Worm (Caenorhabditis elegans): Measurements from ENCODE around the gene T28C6.7.

The T28C6.7 gene

ce11 chrIV:8822598-8822997 is 5.0 kb upstream of the T28C6.7 start:
- TF ChIP-seq jun-1 (tag; optimal IDR thresholded peaks at IDR 0.05) (no peak), lin-39 (tag; optimal IDR thresholded peaks at IDR 0.05) (no peak), fkh-10 (GFP tag; optimal IDR thresholded peaks at IDR 0.05) (no peak), nhr-23 (tag; optimal IDR thresholded peaks at IDR 0.05) (peak; percentile 0), ztf-4 (tag; optimal IDR thresholded peaks at IDR 0.05) (no peak), aly-2 (tag; optimal IDR thresholded peaks at IDR 0.05) (no peak), pqm-1 (tag; optimal IDR thresholded peaks at IDR 0.05) (no peak), nhr-12 (tag; optimal IDR thresholded peaks at IDR 0.05) (no peak), elt-3 (tag; optimal IDR thresholded peaks at IDR 0.05) (peak in 1 of 3 experiments; percentile 64), eor-1 (tag; optimal IDR thresholded peaks at IDR 0.05) (no peak), fkh-2 (tag; optimal IDR thresholded peaks at IDR 0.05) (no peak), ceh-28 (tag; optimal IDR thresholded peaks at IDR 0.05) (peak; percentile 23), fos-1 (tag; optimal IDR thresholded peaks at IDR 0.05) (no peak), nhr-43 (tag; optimal IDR thresholded peaks at IDR 0.05; ENCODE audit: poor library complexity, severe bottlenecking) (peak; percentile 63), nhr-25 (tag; optimal IDR thresholded peaks at IDR 0.05) (peak; percentile 79), pha-4 (tag; optimal IDR thresholded peaks at IDR 0.05) (no peak), egl-5 (tag; optimal IDR thresholded peaks at IDR 0.05) (no peak), unc-62 (GFP tag; optimal IDR thresholded peaks at IDR 0.05) (no peak), nfya-1 (tag; optimal IDR thresholded peaks at IDR 0.05; ENCODE audit: insufficient read depth) (peak; percentile 20), elt-1 (tag; optimal IDR thresholded peaks at IDR 0.05) (peak; percentile 1), ceh-9 (tag; optimal IDR thresholded peaks at IDR 0.05) (no peak), lin-15B (tag; optimal IDR thresholded peaks at IDR 0.05) (no peak), R02D3.7 (tag; optimal IDR thresholded peaks at IDR 0.05) (peak; percentile 45), ZK546.5 (tag; optimal IDR thresholded peaks at IDR 0.05) (no peak), lsy-12 (tag; optimal IDR thresholded peaks at IDR 0.05) (no peak)

DNA sequence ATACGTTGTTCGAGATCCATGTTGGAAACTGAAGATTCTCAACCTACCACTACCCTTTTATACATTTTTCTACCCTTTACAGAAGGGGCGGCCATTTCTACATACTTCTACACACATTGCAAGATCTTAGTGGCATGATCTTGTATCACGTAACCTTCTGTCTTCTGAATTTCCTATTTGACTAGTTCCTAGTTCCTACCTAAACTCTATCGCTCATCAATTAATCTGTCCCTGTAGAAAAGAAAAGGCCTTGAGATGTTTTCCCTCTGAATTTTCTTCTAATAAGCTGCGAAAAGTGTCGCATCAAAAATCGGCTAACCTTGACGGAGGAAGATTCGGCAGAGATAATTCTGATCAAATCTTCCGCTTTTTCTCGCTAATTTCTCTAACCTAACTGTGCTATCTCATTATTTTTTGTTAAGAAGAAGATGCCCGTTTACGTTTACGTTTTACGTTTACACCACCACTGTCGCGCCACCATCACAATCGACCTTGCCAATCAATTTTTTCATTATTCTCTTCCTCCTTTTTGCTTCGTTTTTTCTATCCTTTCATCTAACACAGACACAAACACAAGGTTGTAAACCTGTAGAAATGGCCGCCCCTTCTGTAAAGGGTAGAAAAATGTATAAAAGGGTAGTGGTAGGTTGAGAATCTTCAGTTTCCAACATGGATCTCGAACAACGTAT is 3.3 kb upstream of the T28C6.7 start, which contains the start of the genes col-117 and col-3:
Gene col-117 (minus strand): TSS at position 51 of the 689 bp plus-strand sequence.
Gene col-3 (plus strand): TSS at position 639 of the 689 bp plus-strand sequence.
- peak; percentile 86 for TF ChIP-seq nhr-25 (tag; optimal IDR thresholded peaks at IDR 0.05)
- TF ChIP-seq nhr-67 (tag; optimal IDR thresholded peaks at IDR 0.05) = no peak
- TF ChIP-seq elt-1 (tag; optimal IDR thresholded peaks at IDR 0.05) = peak; percentile 83
- peak; percentile 29 for TF ChIP-seq nhr-23 (tag; optimal IDR thresholded peaks at IDR 0.05)
- TF ChIP-seq nhr-43 (tag; optimal IDR thresholded peaks at IDR 0.05; ENCODE audit: poor library complexity, severe bottlenecking) = peak; percentile 16

DNA sequence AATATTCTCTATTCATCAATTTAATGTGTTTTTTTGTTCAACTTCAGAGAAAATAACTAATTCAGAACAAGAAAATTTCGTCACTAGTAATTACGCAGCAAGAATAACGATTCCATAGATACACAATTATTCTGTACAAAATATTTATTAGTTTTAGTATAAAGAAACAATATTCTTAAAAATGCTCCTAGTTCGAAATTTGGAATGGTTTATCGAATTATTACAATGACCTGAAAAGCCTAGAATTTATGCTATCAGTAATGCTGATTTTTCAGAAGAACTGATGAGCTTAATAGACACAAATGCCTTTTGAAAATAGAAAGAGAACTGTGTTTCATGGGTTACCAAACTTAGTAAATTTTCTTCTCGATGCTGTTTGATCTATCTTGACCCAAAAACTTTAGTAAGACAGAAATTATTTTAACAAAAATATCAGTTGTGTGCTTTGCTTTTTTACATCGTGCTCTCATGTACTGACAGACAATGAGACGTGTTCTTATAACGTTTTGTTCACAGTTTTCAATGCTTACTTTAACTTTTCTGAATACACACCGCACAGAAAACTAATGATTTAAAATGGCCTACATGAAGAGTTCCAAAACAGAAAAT is 1.5 kb upstream of the T28C6.7 start:
- TF ChIP-seq fkh-10 (GFP tag; optimal IDR thresholded peaks at IDR 0.05) (no peak), skn-1 (tag; optimal IDR thresholded peaks at IDR 0.05) (no peak), jun-1 (tag; optimal IDR thresholded peaks at IDR 0.05) (no peak), fos-1 (tag; optimal IDR thresholded peaks at IDR 0.05) (no peak), ceh-16 (tag; optimal IDR thresholded peaks at IDR 0.05) (no peak), ceh-9 (tag; optimal IDR thresholded peaks at IDR 0.05) (no peak), nhr-76 (tag; optimal IDR thresholded peaks at IDR 0.05) (no peak), ztf-4 (tag; optimal IDR thresholded peaks at IDR 0.05) (no peak), zag-1 (tag; optimal IDR thresholded peaks at IDR 0.05) (no peak), lsy-12 (tag; optimal IDR thresholded peaks at IDR 0.05) (peak; percentile 6), unc-39 (tag; optimal IDR thresholded peaks at IDR 0.05) (no peak), mdl-1 (tag; optimal IDR thresholded peaks at IDR 0.05) (no peak), sea-2 (GFP tag; optimal IDR thresholded peaks at IDR 0.05) (no peak), pqm-1 (tag; optimal IDR thresholded peaks at IDR 0.05) (no peak), ama-1 (optimal IDR thresholded peaks at IDR 0.05) (no peak), ceh-82 (tag; optimal IDR thresholded peaks at IDR 0.05) (peak; percentile 70), nhr-23 (tag; optimal IDR thresholded peaks at IDR 0.05) (peak; percentile 31), eor-1 (tag; optimal IDR thresholded peaks at IDR 0.05) (no peak), aly-2 (tag; optimal IDR thresholded peaks at IDR 0.05) (peak; percentile 11), nhr-237 (tag; optimal IDR thresholded peaks at IDR 0.05) (no peak), ztf-11 (tag; optimal IDR thresholded peaks at IDR 0.05) (no peak), snpc-4 (tag; optimal IDR thresholded peaks at IDR 0.05) (no peak), nhr-77 (tag; optimal IDR thresholded peaks at IDR 0.05) (peak; percentile 56), nhr-28 (tag; optimal IDR thresholded peaks at IDR 0.05) (no peak), R02D3.7 (tag; optimal IDR thresholded peaks at IDR 0.05) (peak; percentile 49), elt-2 (tag; optimal IDR thresholded peaks at IDR 0.05) (no peak), unc-62 (GFP tag; optimal IDR thresholded peaks at IDR 0.05) (no peak), lin-15B (tag; optimal IDR thresholded peaks at IDR 0.05) (no peak), nhr-25 (tag; optimal IDR thresholded peaks at IDR 0.05) (peak; percentile 58), elt-1 (tag; optimal IDR thresholded peaks at IDR 0.05) (peak; percentile 9), pha-4 (tag; optimal IDR thresholded peaks at IDR 0.05) (no peak), nfya-1 (tag; optimal IDR thresholded peaks at IDR 0.05; ENCODE audit: insufficient read depth) (no peak), hmg-11 (tag; optimal IDR thresholded peaks at IDR 0.05) (no peak), ZK546.5 (tag; optimal IDR thresholded peaks at IDR 0.05) (no peak), daf-12 (tag; optimal IDR thresholded peaks at IDR 0.05) (no peak), nhr-43 (tag; optimal IDR thresholded peaks at IDR 0.05; ENCODE audit: poor library complexity, severe bottlenecking) (peak; percentile 73), egl-5 (tag; optimal IDR thresholded peaks at IDR 0.05) (no peak), lin-39 (tag; optimal IDR thresholded peaks at IDR 0.05) (no peak), ceh-28 (tag; optimal IDR thresholded peaks at IDR 0.05) (peak; percentile 37)
